Fruit fly (Drosophila melanogaster) whole organism, embryonic: ENCODE data around the gene CG32625.
A peak's percentile ranks its signal among the peaks of the same experiment; 100 is the strongest.

Experiments
- Adf1 ChIP-seq: fragments of 200-800 bp; sonication (Bioruptor generic); IDR thresholded peaks from 2 replicates; pipeline ENCODE4 v1.3.6; 2022; ENCODE audit warnings: missing biosample characterization, missing genetic modification characterization
- Atf3 ChIP-seq: fragments of 200-800 bp; sonication (Bioruptor generic); optimal IDR thresholded peaks from 3 replicates; lab custom pipeline; 2016; ENCODE audit warnings: missing biosample characterization, missing genetic modification characterization
- B-H2 ChIP-seq: fragments of 200-800 bp; sonication (Bioruptor generic); optimal IDR thresholded peaks from 2 replicates; lab custom pipeline; 2018; ENCODE audit warnings: missing biosample characterization, mild to moderate bottlenecking, missing genetic modification characterization
- CG10267 ChIP-seq: fragments of 200-800 bp; sonication (Bioruptor generic); optimal IDR thresholded peaks from 2 replicates; lab custom pipeline; 2018; ENCODE audit warnings: missing biosample characterization, mild to moderate bottlenecking, missing genetic modification characterization, moderate library complexity
- CG10565 ChIP-seq: fragments of 200-800 bp; sonication (Bioruptor generic); optimal IDR thresholded peaks from 3 replicates; lab custom pipeline; 2016; ENCODE audit warnings: missing biosample characterization, mild to moderate bottlenecking, missing genetic modification characterization
- CG11696 ChIP-seq: fragments of 200-800 bp; sonication (Bioruptor generic); IDR thresholded peaks from 2 replicates; pipeline ENCODE4 v1.3.6; 2022; ENCODE audit warnings: missing biosample characterization, missing genetic modification characterization
- CG12942 ChIP-seq: fragments of 200-800 bp; sonication (Bioruptor generic); optimal IDR thresholded peaks from 3 replicates; lab custom pipeline; 2016; ENCODE audit warnings: missing biosample characterization, missing genetic modification characterization
- CG14014 ChIP-seq: fragments of 200-800 bp; sonication (Bioruptor generic); IDR thresholded peaks from 2 replicates; pipeline ENCODE4 v1.3.6; 2022; ENCODE audit warnings: missing biosample characterization, missing genetic modification characterization
- CG15514 ChIP-seq: fragments of 200-800 bp; sonication (Bioruptor generic); optimal IDR thresholded peaks from 3 replicates; lab custom pipeline; 2017; ENCODE audit warnings: missing biosample characterization, missing genetic modification characterization, mild to moderate bottlenecking, moderate library complexity, missing genetic modification reagents
- CG15696 ChIP-seq: fragments of 200-800 bp; sonication (Bioruptor generic); optimal IDR thresholded peaks from 2 replicates; lab custom pipeline; 2019; ENCODE audit warnings: missing biosample characterization, mild to moderate bottlenecking, missing genetic modification characterization, moderate library complexity
- CG16779 ChIP-seq: fragments of 200-800 bp; sonication (Bioruptor generic); IDR thresholded peaks from 2 replicates; pipeline ENCODE4 v1.3.6; 2022; ENCODE audit warnings: missing biosample characterization, missing genetic modification characterization
- CG17186 ChIP-seq: fragments of 200-800 bp; sonication (Bioruptor generic); optimal IDR thresholded peaks from 3 replicates; lab custom pipeline; 2017; ENCODE audit warnings: missing biosample characterization, missing genetic modification reagents, missing genetic modification characterization
- CG31441 ChIP-seq: fragments of 200-800 bp; sonication (Bioruptor generic); IDR thresholded peaks from 2 replicates; pipeline ENCODE4 v1.3.6; 2022; ENCODE audit warnings: missing biosample characterization, missing genetic modification characterization
- CG3847 ChIP-seq: fragments of 200-800 bp; sonication (Bioruptor generic); IDR thresholded peaks from 2 replicates; pipeline ENCODE4 v1.3.6; 2022; ENCODE audit warnings: missing biosample characterization, missing genetic modification characterization
- CG4424 ChIP-seq: fragments of 200-800 bp; sonication (Bioruptor generic); optimal IDR thresholded peaks from 3 replicates; lab custom pipeline; 2016; ENCODE audit warnings: missing biosample characterization, missing genetic modification characterization
- CG5245 ChIP-seq: fragments of 200-800 bp; sonication (Bioruptor generic); optimal IDR thresholded peaks from 3 replicates; lab custom pipeline; 2016; ENCODE audit warnings: missing biosample characterization, missing genetic modification characterization
- CG6791 ChIP-seq: fragments of 200-800 bp; sonication (Bioruptor generic); IDR thresholded peaks from 3 replicates; pipeline ENCODE4 v1.3.6; 2022; ENCODE audit warnings: missing biosample characterization, missing genetic modification characterization; ENCODE audit not compliant: partially characterized antibody
- CG7357 ChIP-seq: fragments of 200-800 bp; sonication (Bioruptor generic); IDR thresholded peaks from 3 replicates; pipeline ENCODE4 v1.3.6; 2022; ENCODE audit warnings: missing biosample characterization, missing genetic modification characterization
- CkIIα-i1 ChIP-seq: fragments of 200-800 bp; sonication (Bioruptor generic); IDR thresholded peaks from 2 replicates; pipeline ENCODE4 v1.3.6; 2022; ENCODE audit warnings: missing biosample characterization, missing genetic modification characterization
- D19B ChIP-seq: fragments of 200-800 bp; sonication (Bioruptor generic); optimal IDR thresholded peaks from 2 replicates; lab custom pipeline; 2017; ENCODE audit warnings: missing biosample characterization, mild to moderate bottlenecking, missing genetic modification characterization
- Dref ChIP-seq: fragments of 200-800 bp; sonication (Bioruptor generic); IDR thresholded peaks from 2 replicates; pipeline ENCODE4 v1.3.6; 2022; ENCODE audit warnings: missing biosample characterization, missing genetic modification characterization
- Hand ChIP-seq: fragments of 200-800 bp; sonication (Bioruptor generic); optimal IDR thresholded peaks from 2 replicates; lab custom pipeline; 2017; ENCODE audit warnings: mild to moderate bottlenecking, missing biosample characterization, missing genetic modification reagents, missing genetic modification characterization
- Hmr ChIP-seq: fragments of 200-800 bp; sonication (Bioruptor generic); optimal IDR thresholded peaks from 3 replicates; lab custom pipeline; 2017; ENCODE audit warnings: mild to moderate bottlenecking, missing biosample characterization, missing genetic modification reagents, missing genetic modification characterization
- Kr ChIP-seq: fragments of 200-800 bp; sonication (Bioruptor generic); optimal IDR thresholded peaks from 2 replicates; lab custom pipeline; 2017; ENCODE audit warnings: missing biosample characterization, mild to moderate bottlenecking, missing genetic modification characterization
- Lim3 ChIP-seq: fragments of 200-800 bp; sonication (Bioruptor generic); IDR thresholded peaks from 2 replicates; pipeline ENCODE4 v1.3.6; 2022; ENCODE audit warnings: missing biosample characterization, missing genetic modification characterization
- MBD-R2 ChIP-seq: fragments of 200-800 bp; sonication (Bioruptor generic); IDR thresholded peaks from 2 replicates; pipeline ENCODE4 v1.3.6; 2022; ENCODE audit warnings: missing biosample characterization, missing genetic modification characterization
- NK7.1 ChIP-seq: fragments of 200-800 bp; sonication (Bioruptor generic); optimal IDR thresholded peaks from 3 replicates; lab custom pipeline; 2016; ENCODE audit warnings: missing biosample characterization, missing genetic modification characterization
- Nf-YA ChIP-seq: fragments of 200-800 bp; sonication (Bioruptor generic); IDR thresholded peaks from 2 replicates; pipeline ENCODE4 v1.3.6; 2022; ENCODE audit warnings: missing biosample characterization, missing genetic modification characterization
- NfI ChIP-seq: fragments of 200-800 bp; sonication (Bioruptor generic); optimal IDR thresholded peaks from 3 replicates; lab custom pipeline; 2018; ENCODE audit warnings: missing biosample characterization, mild to moderate bottlenecking, missing genetic modification characterization, moderate library complexity
- Poxn ChIP-seq: fragments of 200-800 bp; sonication (Bioruptor generic); IDR thresholded peaks from 2 replicates; pipeline ENCODE4 v1.3.6; 2022; ENCODE audit warnings: missing biosample characterization, missing genetic modification characterization
- Sry-δ ChIP-seq: fragments of 200-800 bp; sonication (Bioruptor generic); optimal IDR thresholded peaks from 2 replicates; lab custom pipeline; 2016; ENCODE audit warnings: missing biosample characterization, missing genetic modification characterization
- Ssrp ChIP-seq: fragments of 200-800 bp; sonication (Bioruptor generic); optimal IDR thresholded peaks from 2 replicates; lab custom pipeline; 2018; ENCODE audit warnings: missing biosample characterization, mild to moderate bottlenecking, missing genetic modification characterization, moderate library complexity
- aop ChIP-seq: fragments of 200-800 bp; sonication (Bioruptor generic); IDR thresholded peaks from 2 replicates; pipeline ENCODE4 v1.3.6; 2022; ENCODE audit warnings: missing biosample characterization, missing genetic modification characterization
- ase ChIP-seq: fragments of 200-800 bp; sonication (Bioruptor generic); IDR thresholded peaks from 3 replicates; pipeline ENCODE4 v1.3.6; 2022; ENCODE audit warnings: missing biosample characterization, missing genetic modification characterization
- bigmax ChIP-seq: fragments of 200-800 bp; sonication (Bioruptor generic); optimal IDR thresholded peaks from 2 replicates; lab custom pipeline; 2018; ENCODE audit warnings: missing biosample characterization, mild to moderate bottlenecking, missing genetic modification characterization
- caup ChIP-seq: fragments of 200-800 bp; sonication (Bioruptor generic); optimal IDR thresholded peaks from 3 replicates; lab custom pipeline; 2017; ENCODE audit warnings: missing biosample characterization, mild to moderate bottlenecking, missing genetic modification characterization, moderate library complexity; ENCODE audit not compliant: severe bottlenecking
- cwo ChIP-seq: fragments of 200-800 bp; sonication (Bioruptor generic); optimal IDR thresholded peaks from 3 replicates; lab custom pipeline; 2017; ENCODE audit warnings: missing biosample characterization, missing genetic modification characterization, mild to moderate bottlenecking, moderate library complexity, missing genetic modification reagents
- ftz-f1 ChIP-seq: fragments of 200-800 bp; sonication (Bioruptor generic); optimal IDR thresholded peaks from 2 replicates; lab custom pipeline; 2016; ENCODE audit warnings: missing biosample characterization, missing genetic modification characterization
- gro ChIP-seq: fragments of 200-800 bp; sonication (Bioruptor generic); optimal IDR thresholded peaks from 2 replicates; lab custom pipeline; 2016; ENCODE audit warnings: missing biosample characterization, missing genetic modification characterization
- kay ChIP-seq: fragments of 200-800 bp; sonication (Bioruptor generic); optimal IDR thresholded peaks from 2 replicates; lab custom pipeline; 2016; ENCODE audit warnings: missing biosample characterization, missing genetic modification characterization
- lola ChIP-seq, 3 experiments: fragments of >200 bp in 2 of 3; fragments of 200-800 bp in 1 of 3; sonication (Bioruptor generic) in 1 of 3; optimal IDR thresholded peaks; 2 replicates each; lab custom pipeline; 2017 to 2019; ENCODE audit warnings: missing biosample characterization in 3 of 3, missing genetic modification characterization in 3 of 3, mild to moderate bottlenecking in 1 of 3, moderate library complexity in 1 of 3
- luna ChIP-seq: fragments of 200-800 bp; sonication (Bioruptor generic); optimal IDR thresholded peaks from 2 replicates; lab custom pipeline; 2016; ENCODE audit warnings: missing biosample characterization, missing genetic modification characterization
- nerfin-2 ChIP-seq: fragments of 200-800 bp; sonication (Bioruptor generic); IDR thresholded peaks from 2 replicates; pipeline ENCODE4 v1.3.6; 2022; ENCODE audit warnings: missing biosample characterization, missing genetic modification characterization; ENCODE audit not compliant: partially characterized antibody
- nom ChIP-seq: fragments of 200-800 bp; sonication (Bioruptor generic); optimal IDR thresholded peaks from 2 replicates; lab custom pipeline; 2017; ENCODE audit warnings: missing biosample characterization, missing genetic modification characterization, mild to moderate bottlenecking, moderate library complexity, missing genetic modification reagents
- pb ChIP-seq: fragments of 200-800 bp; sonication (Bioruptor generic); optimal IDR thresholded peaks from 3 replicates; lab custom pipeline; 2016; ENCODE audit warnings: missing biosample characterization, missing genetic modification characterization
- ranshi ChIP-seq: fragments of 200-800 bp; sonication (Bioruptor generic); IDR thresholded peaks from 2 replicates; pipeline ENCODE4 v1.3.6; 2022; ENCODE audit warnings: missing biosample characterization, missing genetic modification characterization
- run ChIP-seq: fragments of 200-800 bp; sonication (Bioruptor generic); optimal IDR thresholded peaks from 3 replicates; lab custom pipeline; 2018; ENCODE audit warnings: missing biosample characterization, mild to moderate bottlenecking, missing genetic modification characterization
- sisA ChIP-seq: fragments of 200-800 bp; sonication (Bioruptor generic); IDR thresholded peaks from 2 replicates; pipeline ENCODE4 v1.3.6; 2022; ENCODE audit warnings: missing biosample characterization, missing genetic modification characterization
- sug ChIP-seq: fragments of 200-800 bp; optimal IDR thresholded peaks from 2 replicates; lab custom pipeline; 2019; ENCODE audit warnings: missing biosample characterization, mild to moderate bottlenecking, missing genetic modification characterization, moderate library complexity
- trem ChIP-seq: fragments of 200-800 bp; optimal IDR thresholded peaks from 3 replicates; lab custom pipeline; 2019; ENCODE audit warnings: missing biosample characterization, mild to moderate bottlenecking, missing genetic modification characterization, moderate library complexity
- vfl ChIP-seq: fragments of 200-800 bp; sonication (Bioruptor generic); optimal IDR thresholded peaks from 2 replicates; lab custom pipeline; 2016; ENCODE audit warnings: missing biosample characterization, missing genetic modification characterization
- vnd ChIP-seq: fragments of 200-800 bp; sonication (Bioruptor generic); IDR thresholded peaks from 3 replicates; pipeline ENCODE4 v1.3.6; 2022; ENCODE audit warnings: missing biosample characterization, missing genetic modification characterization; ENCODE audit not compliant: partially characterized antibody

Gene CG32625

dm6 chrX:13721934-13722333 is 34.7 kb downstream of the CG32625 start, which contains the start of the genes Mrgn1 and mus101 (continued):
- TF ChIP-seq Dref (GFP tag; lab: Robert Waterston, UW) (peak; percentile 72), aop (GFP tag; lab: Robert Waterston, UW) (no peak), CkIIα-i1 (no peak), cwo (GFP tag; lab: Kevin White, UChicago) (no peak), vnd (GFP tag; lab: Robert Waterston, UW) (peak; percentile 66), nom (GFP tag; lab: Kevin White, UChicago) (no peak), Kr (GFP tag; lab: Kevin White, UChicago) (no peak), sisA (no peak), nerfin-2 (GFP tag; lab: Robert Waterston, UW) (peak; percentile 57; the same call in 1 of the 2 replicates), CG10267 (tag; lab: Kevin White, UChicago) (peak; percentile 52), CG10565 (GFP tag; lab: Kevin White, UChicago) (no peak), CG31441 (GFP tag; lab: Robert Waterston, UW) (no peak), CG14014 (GFP tag; lab: Robert Waterston, UW) (no peak), lola (GFP tag; optimal IDR thresholded peaks at IDR 0.05; lab: Kevin White, UChicago) (no peak), NK7.1 (no peak), MBD-R2 (GFP tag; lab: Robert Waterston, UW) (peak; percentile 90), Adf1 (GFP tag; lab: Robert Waterston, UW) (no peak), CG11696 (no peak), D19B (no peak), Nf-YA (GFP tag; lab: Robert Waterston, UW) (no peak), Poxn (no peak), trem (peak; percentile 80), B-H2 (GFP tag; lab: Kevin White, UChicago) (no peak), ranshi (GFP tag; lab: Robert Waterston, UW) (no peak), ftz-f1 (GFP tag; lab: Kevin White, UChicago) (no peak), kay (GFP tag; lab: Kevin White, UChicago) (no peak), Hand (GFP tag; lab: Kevin White, UChicago) (no peak), Sry-δ (peak; percentile 83), sug (tag; lab: Kevin White, UChicago) (no peak), NfI (GFP tag; lab: Kevin White, UChicago) (no peak), bigmax (GFP tag; lab: Kevin White, UChicago) (no peak), CG5245 (GFP tag; lab: Kevin White, UChicago) (no peak), Lim3 (GFP tag; lab: Robert Waterston, UW) (no peak), CG7357 (no peak), pb (no peak), vfl (GFP tag; lab: Kevin White, UChicago) (no peak), CG4424 (GFP tag; lab: Kevin White, UChicago) (no peak), CG3847 (GFP tag; lab: Robert Waterston, UW) (peak; percentile 42), CG16779 (GFP tag; lab: Robert Waterston, UW) (no peak), CG6791 (GFP tag; lab: Robert Waterston, UW) (peak; percentile 56; the same call in 1 of the 3 replicates), gro (GFP tag; lab: Kevin White, UChicago) (no peak), Atf3 (GFP tag; lab: Kevin White, UChicago) (no peak), ase (GFP tag; lab: Robert Waterston, UW) (no peak), CG15514 (GFP tag; lab: Kevin White, UChicago) (no peak), caup (GFP tag; lab: Kevin White, UChicago) (no peak), run (tag; lab: Kevin White, UChicago) (no peak), luna (GFP tag; lab: Kevin White, UChicago) (no peak), CG15696 (no peak), CG12942 (GFP tag; lab: Kevin White, UChicago) (no peak), Hmr (GFP tag; lab: Kevin White, UChicago) (no peak), Ssrp (tag; lab: Kevin White, UChicago) (no peak), CG17186 (GFP tag; lab: Kevin White, UChicago) (peak; percentile 1)
